Fruit fly (Drosophila melanogaster) whole organism, embryonic: ENCODE measurements around the gene Vti1b.
A peak's percentile ranks its signal among the peaks of the same experiment; 100 is the strongest.

ENCODE experiments used
- Aef1 ChIP-seq: fragments of 200-800 bp; sonication (Bioruptor generic); IDR thresholded peaks from 3 replicates; pipeline ENCODE4 v1.3.6; 2022; ENCODE audit warnings: missing biosample characterization, missing genetic modification characterization
- CG10274 ChIP-seq: fragments of 200-800 bp; sonication (Bioruptor generic); optimal IDR thresholded peaks from 3 replicates; lab custom pipeline; 2017; ENCODE audit warnings: missing biosample characterization, mild to moderate bottlenecking, missing genetic modification characterization
- CG10462 ChIP-seq: fragments of 200-800 bp; sonication (Bioruptor generic); optimal IDR thresholded peaks from 2 replicates; lab custom pipeline; 2016; ENCODE audit warnings: missing biosample characterization, missing genetic modification characterization
- CG10543 ChIP-seq: fragments of 200-800 bp; sonication (Bioruptor generic); optimal IDR thresholded peaks from 3 replicates; lab custom pipeline; 2017; ENCODE audit warnings: missing biosample characterization, mild to moderate bottlenecking, missing genetic modification characterization, moderate library complexity
- CG11456 ChIP-seq: fragments of 200-800 bp; sonication (Bioruptor generic); IDR thresholded peaks from 3 replicates; pipeline ENCODE4 v1.3.6; 2022; ENCODE audit warnings: missing biosample characterization, missing genetic modification characterization
- CG13624 ChIP-seq: fragments of 200-800 bp; sonication (Bioruptor generic); optimal IDR thresholded peaks from 2 replicates; lab custom pipeline; 2016; ENCODE audit warnings: missing biosample characterization, missing genetic modification characterization
- CG14441 ChIP-seq: fragments of 200-800 bp; sonication (Bioruptor generic); IDR thresholded peaks from 2 replicates; pipeline ENCODE4 v1.3.6; 2022; ENCODE audit warnings: missing biosample characterization, missing genetic modification characterization
- CG1529 ChIP-seq: fragments of 200-800 bp; sonication (Bioruptor generic); optimal IDR thresholded peaks from 3 replicates; lab custom pipeline; 2018; ENCODE audit warnings: missing biosample characterization, missing genetic modification characterization
- CG1647 ChIP-seq: fragments of 200-800 bp; sonication (Bioruptor generic); optimal IDR thresholded peaks from 3 replicates; lab custom pipeline; 2016; ENCODE audit warnings: missing biosample characterization, missing genetic modification characterization
- CG17361 ChIP-seq: fragments of 200-800 bp; sonication (Bioruptor generic); IDR thresholded peaks from 3 replicates; pipeline ENCODE4 v1.3.6; 2022; ENCODE audit warnings: missing biosample characterization, missing genetic modification characterization
- CG2202 ChIP-seq: fragments of 200-800 bp; sonication (Bioruptor generic); optimal IDR thresholded peaks from 2 replicates; lab custom pipeline; 2018; ENCODE audit warnings: missing biosample characterization, mild to moderate bottlenecking, missing genetic modification characterization
- CG32532 ChIP-seq: fragments of 200-800 bp; sonication (Bioruptor generic); IDR thresholded peaks from 2 replicates; pipeline ENCODE4 v1.3.6; 2022; ENCODE audit warnings: missing biosample characterization, missing genetic modification characterization
- CG3838 ChIP-seq: fragments of 200-800 bp; sonication (Bioruptor generic); optimal IDR thresholded peaks from 3 replicates; lab custom pipeline; 2016; ENCODE audit warnings: missing biosample characterization, missing genetic modification characterization
- CG7357 ChIP-seq: fragments of 200-800 bp; sonication (Bioruptor generic); IDR thresholded peaks from 3 replicates; pipeline ENCODE4 v1.3.6; 2022; ENCODE audit warnings: missing biosample characterization, missing genetic modification characterization
- CG7839 ChIP-seq: fragments of 200-800 bp; sonication (Bioruptor generic); optimal IDR thresholded peaks from 3 replicates; lab custom pipeline; 2018; ENCODE audit warnings: missing biosample characterization, mild to moderate bottlenecking, missing genetic modification characterization, moderate library complexity
- CG8281 ChIP-seq: fragments of 200-800 bp; sonication (Bioruptor generic); optimal IDR thresholded peaks from 2 replicates; lab custom pipeline; 2018; ENCODE audit warnings: missing biosample characterization, mild to moderate bottlenecking, missing genetic modification characterization, moderate library complexity
- Dll ChIP-seq: fragments of 200-800 bp; sonication (Bioruptor generic); IDR thresholded peaks from 4 replicates; pipeline ENCODE4 v1.3.6; 2022; ENCODE audit warnings: missing biosample characterization, missing genetic modification characterization; ENCODE audit not compliant: partially characterized antibody
- Dp ChIP-seq: fragments of 200-800 bp; sonication (Bioruptor generic); optimal IDR thresholded peaks from 2 replicates; lab custom pipeline; 2018; ENCODE audit warnings: missing biosample characterization, mild to moderate bottlenecking, missing genetic modification characterization, moderate library complexity
- ERR ChIP-seq: fragments of 200-800 bp; sonication (Bioruptor generic); optimal IDR thresholded peaks from 2 replicates; lab custom pipeline; 2016; ENCODE audit warnings: missing biosample characterization, missing genetic modification characterization
- Eip74EF ChIP-seq, 2 experiments: fragments of 200-800 bp in 1 of 2; fragments of >200 bp in 1 of 2; sonication (Bioruptor generic) in 1 of 2; optimal IDR thresholded peaks; 2 replicates each; lab custom pipeline; 2017 to 2019; ENCODE audit warnings: missing biosample characterization in 2 of 2, missing genetic modification characterization in 2 of 2, mild to moderate bottlenecking in 1 of 2, moderate library complexity in 1 of 2
- Fer2 ChIP-seq: fragments of 200-800 bp; sonication (Bioruptor generic); optimal IDR thresholded peaks from 2 replicates; lab custom pipeline; 2018; ENCODE audit warnings: missing biosample characterization, mild to moderate bottlenecking, missing genetic modification characterization, moderate library complexity
- Hr51 ChIP-seq, 2 experiments: fragments of 200-800 bp; sonication (Bioruptor generic); optimal IDR thresholded peaks; 2 replicates in 1 of 2; 3 replicates in 1 of 2; lab custom pipeline; 2016 to 2018; ENCODE audit warnings: missing biosample characterization in 2 of 2, missing genetic modification characterization in 2 of 2, mild to moderate bottlenecking in 1 of 2, moderate library complexity in 1 of 2
- Hsf ChIP-seq: fragments of 200-800 bp; sonication (Bioruptor generic); optimal IDR thresholded peaks from 3 replicates; lab custom pipeline; 2016; ENCODE audit warnings: missing biosample characterization, missing genetic modification characterization
- Med ChIP-seq: fragments of 200-800 bp; sonication (Bioruptor generic); peaks from one replicate; lab custom pipeline; 2016; ENCODE audit warnings: missing biosample characterization, missing genetic modification characterization, mild to moderate bottlenecking, inconsistent platforms, moderate library complexity
- Rfx ChIP-seq: fragments of 200-800 bp; sonication (Bioruptor generic); IDR thresholded peaks from 2 replicates; pipeline ENCODE4 v1.3.6; 2022; ENCODE audit warnings: missing biosample characterization, missing genetic modification characterization
- Stat92E ChIP-seq, 3 experiments: fragments of >200 bp in 2 of 3; fragments of 200-800 bp in 1 of 3; sonication (Bioruptor generic) in 1 of 3; optimal IDR thresholded peaks; 2 replicates each; lab custom pipeline; 2017 to 2019; ENCODE audit warnings: missing biosample characterization in 3 of 3, missing genetic modification characterization in 3 of 3, mild to moderate bottlenecking in 1 of 3, moderate library complexity in 1 of 3
- Trl ChIP-seq, 3 experiments: fragments of >200 bp in 2 of 3; fragments of 200-800 bp in 1 of 3; sonication (Bioruptor generic) in 1 of 3; optimal IDR thresholded peaks; 2 replicates in 1 of 3; 3 replicates in 2 of 3; lab custom pipeline; 2016 to 2017; ENCODE audit warnings: missing biosample characterization in 1 of 3, missing genetic modification characterization in 1 of 3
- Vsx1 ChIP-seq: fragments of 200-800 bp; sonication (Bioruptor generic); optimal IDR thresholded peaks from 2 replicates; lab custom pipeline; 2017; ENCODE audit warnings: missing biosample characterization, mild to moderate bottlenecking, missing genetic modification characterization, missing genetic modification reagents
- br ChIP-seq: fragments of >200 bp; optimal IDR thresholded peaks from 2 replicates; lab custom pipeline; 2017
- cad ChIP-seq: fragments of >200 bp; optimal IDR thresholded peaks from 2 replicates; lab custom pipeline; 2017; ENCODE audit warnings: missing biosample characterization, missing genetic modification characterization
- cwo ChIP-seq: fragments of 200-800 bp; sonication (Bioruptor generic); optimal IDR thresholded peaks from 3 replicates; lab custom pipeline; 2017; ENCODE audit warnings: missing biosample characterization, missing genetic modification characterization, mild to moderate bottlenecking, moderate library complexity, missing genetic modification reagents
- dmrt99B ChIP-seq: fragments of 200-800 bp; sonication (Bioruptor generic); optimal IDR thresholded peaks from 2 replicates; lab custom pipeline; 2018; ENCODE audit warnings: missing biosample characterization, mild to moderate bottlenecking, missing genetic modification characterization, moderate library complexity
- exex ChIP-seq: fragments of 200-800 bp; sonication (Bioruptor generic); optimal IDR thresholded peaks from 4 replicates; lab custom pipeline; 2018; ENCODE audit warnings: missing biosample characterization, mild to moderate bottlenecking, missing genetic modification characterization, moderate library complexity
- lab ChIP-seq: fragments of 200-800 bp; sonication (Bioruptor generic); optimal IDR thresholded peaks from 3 replicates; lab custom pipeline; 2017; ENCODE audit warnings: missing biosample characterization, missing genetic modification characterization, mild to moderate bottlenecking, moderate library complexity, missing genetic modification reagents
- sna ChIP-seq: fragments of 200-800 bp; sonication (Bioruptor generic); IDR thresholded peaks from 2 replicates; pipeline ENCODE4 v1.3.6; 2022; ENCODE audit warnings: missing biosample characterization, missing genetic modification characterization; ENCODE audit not compliant: partially characterized antibody
- sr ChIP-seq: fragments of 200-800 bp; sonication (Bioruptor generic); IDR thresholded peaks from 3 replicates; pipeline ENCODE4 v1.3.6; 2022; ENCODE audit warnings: missing biosample characterization, missing genetic modification characterization

Vti1b gene

dm6 chr3R:18438827-18439717, 42.3 kb downstream of the Vti1b start (continued):
- TF ChIP-seq sna (GFP tag; lab: Robert Waterston, UW) (no peak), dmrt99B (peak; percentile 54), CG7357 (0 out of 3 replicates have a peak, but pooled peaks have one; percentile 31), CG3838 (peak; percentile 43), Rfx (peak; percentile 61), Eip74EF (GFP tag; optimal IDR thresholded peaks at IDR 0.05; lab: Kevin White, UChicago) (no peak), Stat92E (GFP tag; optimal IDR thresholded peaks at IDR 0.05; lab: Kevin White, UChicago) (no peak), CG1529 (GFP tag; lab: Kevin White, UChicago) (peak; percentile 42), CG8281 (tag; lab: Kevin White, UChicago) (peak; percentile 6), CG13624 (peak; percentile 13), CG1647 (GFP tag; lab: Kevin White, UChicago) (peak; percentile 34), CG10543 (GFP tag; lab: Kevin White, UChicago) (peak; percentile 81), Fer2 (tag; lab: Kevin White, UChicago) (peak; percentile 54), Trl (optimal IDR thresholded peaks at IDR 0.05; lab: Kevin White, UChicago) (no peak), Trl (GFP tag; optimal IDR thresholded peaks at IDR 0.05; lab: Kevin White, UChicago) (peak; percentile 57), lab (peak; percentile 74), Vsx1 (GFP tag; lab: Kevin White, UChicago) (peak; percentile 68), Aef1 (GFP tag; lab: Robert Waterston, UW) (0 out of 3 replicates have a peak, but pooled peaks have one; percentile 13), exex (tag; lab: Kevin White, UChicago) (peak; percentile 64), CG10462 (GFP tag; lab: Kevin White, UChicago) (no peak), CG17361 (GFP tag; lab: Robert Waterston, UW) (peak; percentile 62), ERR (GFP tag; lab: Kevin White, UChicago) (peak; percentile 34), Hsf (GFP tag; lab: Kevin White, UChicago) (peak; percentile 29), CG14441 (peak; percentile 12; the same call in 1 of the 2 replicates), CG2202 (tag; lab: Kevin White, UChicago) (peak; percentile 49), CG7839 (tag; lab: Kevin White, UChicago) (peak; percentile 72)

dm6 chr3R:18443232-18443631, 46.4 kb downstream of the Vti1b start:
- TF ChIP-seq CG11456 = 0 out of 3 replicates have a peak, but pooled peaks have one; percentile 11
- peak; percentile 56 for TF ChIP-seq CG10274 (GFP tag; lab: Kevin White, UChicago)
- peak; percentile 23 for TF ChIP-seq CG10543 (GFP tag; lab: Kevin White, UChicago)
- peak; percentile 93 for TF ChIP-seq sr (GFP tag; lab: Robert Waterston, UW)
- TF ChIP-seq Med (GFP tag; lab: Kevin White, UChicago) = peak; percentile 33
- TF ChIP-seq Dp (GFP tag; lab: Kevin White, UChicago) = no peak
- 0 out of 2 replicates have a peak, but pooled peaks have one; percentile 25 for TF ChIP-seq CG32532 (GFP tag; lab: Robert Waterston, UW)
- no peak for TF ChIP-seq cad (GFP tag; lab: Kevin White, UChicago)
- peak; percentile 1 for TF ChIP-seq cwo (GFP tag; lab: Kevin White, UChicago)
- no peak for TF ChIP-seq Dll (GFP tag; lab: Robert Waterston, UW)
- no peak for TF ChIP-seq Hr51 (GFP tag; optimal IDR thresholded peaks at IDR 0.05; lab: Kevin White, UChicago)
- TF ChIP-seq br = no peak
